Fruit fly (Drosophila melanogaster): ENCODE measurements around the gene CG7384.

Gene CG7384

dm6 chr2L:10488484-10489223 lies 21.6 kb downstream of the CG7384 start, which contains the start of the genes Cog4 and CG6144:
Cog4 (minus strand) TSS chr2L:10488622.
CG6144 (plus strand) TSS chr2L:10488694.
- TF ChIP-seq usp (GFP tag; optimal IDR thresholded peaks at IDR 0.05) (no peak), CG8478 (optimal IDR thresholded peaks at IDR 0.05) (no peak), psq (optimal IDR thresholded peaks at IDR 0.05) (no peak), EcR (GFP tag; optimal IDR thresholded peaks at IDR 0.05) (no peak), Dll (optimal IDR thresholded peaks at IDR 0.05) (no peak), pan (optimal IDR thresholded peaks at IDR 0.05) (no peak)

- TF ChIP-seq CG8478 (optimal IDR thresholded peaks at IDR 0.05) (no peak), EcR (GFP tag; optimal IDR thresholded peaks at IDR 0.05) (no peak), psq (optimal IDR thresholded peaks at IDR 0.05) (no peak), Dll (optimal IDR thresholded peaks at IDR 0.05) (no peak), pan (optimal IDR thresholded peaks at IDR 0.05) (no peak), usp (GFP tag; optimal IDR thresholded peaks at IDR 0.05) (no peak)
Measured at dm6 chr2L:10483073-10483472, 27.2 kb downstream of the CG7384 start, which contains the start of gene Grip75. Grip75 (plus strand) TSS chr2L:10483295.

- TF ChIP-seq pan (optimal IDR thresholded peaks at IDR 0.05) (no peak), Dll (optimal IDR thresholded peaks at IDR 0.05) (no peak)
Measured at dm6 chr2L:10479859-10480258, 30.4 kb downstream of the CG7384 start.

dm6 chr2L:10476879-10477278 lies 33.4 kb downstream of the CG7384 start, which contains the start of gene RluA-2:
RluA-2 (plus strand) TSS chr2L:10477073.
- no peak for TF ChIP-seq usp (GFP tag; optimal IDR thresholded peaks at IDR 0.05)
- no peak for TF ChIP-seq EcR (GFP tag; optimal IDR thresholded peaks at IDR 0.05)
- no peak for TF ChIP-seq pan (optimal IDR thresholded peaks at IDR 0.05)
- TF ChIP-seq CG8478 (optimal IDR thresholded peaks at IDR 0.05): no peak
- no peak for TF ChIP-seq psq (optimal IDR thresholded peaks at IDR 0.05)
- no peak for TF ChIP-seq Dll (optimal IDR thresholded peaks at IDR 0.05)

- no peak for TF ChIP-seq pan (optimal IDR thresholded peaks at IDR 0.05)
- TF ChIP-seq CG8478 (optimal IDR thresholded peaks at IDR 0.05): no peak
- no peak for TF ChIP-seq psq (optimal IDR thresholded peaks at IDR 0.05)
- no peak for TF ChIP-seq usp (GFP tag; optimal IDR thresholded peaks at IDR 0.05)
- TF ChIP-seq EcR (GFP tag; optimal IDR thresholded peaks at IDR 0.05): no peak
Measured at dm6 chr2L:10474815-10475214, 35.4 kb downstream of the CG7384 start.

- TF ChIP-seq CG8478 (optimal IDR thresholded peaks at IDR 0.05) (no peak), EcR (GFP tag; optimal IDR thresholded peaks at IDR 0.05) (no peak), Dll (optimal IDR thresholded peaks at IDR 0.05) (no peak), usp (GFP tag; optimal IDR thresholded peaks at IDR 0.05) (no peak), pan (optimal IDR thresholded peaks at IDR 0.05) (no peak), psq (optimal IDR thresholded peaks at IDR 0.05) (no peak)
Measured at dm6 chr2L:10474268-10474678, 36.0 kb downstream of the CG7384 start, which contains the start of gene RluA-1. RluA-1 (minus strand) TSS chr2L:10474349.

- TF ChIP-seq EcR (GFP tag; optimal IDR thresholded peaks at IDR 0.05) (no peak), usp (GFP tag; optimal IDR thresholded peaks at IDR 0.05) (no peak), CG8478 (optimal IDR thresholded peaks at IDR 0.05) (no peak), Dll (optimal IDR thresholded peaks at IDR 0.05) (no peak), pan (optimal IDR thresholded peaks at IDR 0.05) (no peak), psq (optimal IDR thresholded peaks at IDR 0.05) (no peak)
Measured at dm6 chr2L:10472257-10472656, 38.0 kb downstream of the CG7384 start.

- TF ChIP-seq CG8478 (optimal IDR thresholded peaks at IDR 0.05): no peak
- no peak for TF ChIP-seq pan (optimal IDR thresholded peaks at IDR 0.05)
- TF ChIP-seq psq (optimal IDR thresholded peaks at IDR 0.05): no peak
- TF ChIP-seq EcR (GFP tag; optimal IDR thresholded peaks at IDR 0.05): no peak
- no peak for TF ChIP-seq Dll (optimal IDR thresholded peaks at IDR 0.05)
- no peak for TF ChIP-seq usp (GFP tag; optimal IDR thresholded peaks at IDR 0.05)
Measured at dm6 chr2L:10470211-10470610, 40.0 kb downstream of the CG7384 start.

dm6 chr2L:10468978-10469377 lies 41.3 kb downstream of the CG7384 start:
- TF ChIP-seq Dll (optimal IDR thresholded peaks at IDR 0.05) (no peak), pan (optimal IDR thresholded peaks at IDR 0.05) (no peak), usp (GFP tag; optimal IDR thresholded peaks at IDR 0.05) (no peak), EcR (GFP tag; optimal IDR thresholded peaks at IDR 0.05) (no peak), psq (optimal IDR thresholded peaks at IDR 0.05) (no peak), CG8478 (optimal IDR thresholded peaks at IDR 0.05) (no peak)

dm6 chr2L:10468388-10468787 lies 41.9 kb downstream of the CG7384 start:
- TF ChIP-seq CG8478 (optimal IDR thresholded peaks at IDR 0.05) (no peak), EcR (GFP tag; optimal IDR thresholded peaks at IDR 0.05) (no peak), Dll (optimal IDR thresholded peaks at IDR 0.05) (no peak), pan (optimal IDR thresholded peaks at IDR 0.05) (no peak), usp (GFP tag; optimal IDR thresholded peaks at IDR 0.05) (no peak), psq (optimal IDR thresholded peaks at IDR 0.05) (no peak)

dm6 chr2L:10466865-10467270 lies 43.4 kb downstream of the CG7384 start:
- TF ChIP-seq psq (optimal IDR thresholded peaks at IDR 0.05) (no peak), Dll (optimal IDR thresholded peaks at IDR 0.05) (no peak), CG8478 (optimal IDR thresholded peaks at IDR 0.05) (no peak), EcR (GFP tag; optimal IDR thresholded peaks at IDR 0.05) (no peak)

- TF ChIP-seq usp (GFP tag; optimal IDR thresholded peaks at IDR 0.05) (no peak), psq (optimal IDR thresholded peaks at IDR 0.05) (no peak), EcR (GFP tag; optimal IDR thresholded peaks at IDR 0.05) (no peak), CG8478 (optimal IDR thresholded peaks at IDR 0.05) (no peak), Dll (optimal IDR thresholded peaks at IDR 0.05) (no peak), pan (optimal IDR thresholded peaks at IDR 0.05) (no peak)
Measured at dm6 chr2L:10458979-10459378, 51.3 kb downstream of the CG7384 start.
